Worm (Caenorhabditis elegans) whole organism, midembryonic: ENCODE data around the gene dlc-4.

Experiments used
- cog-1 ChIP-seq: sonication (generic microtip); optimal IDR thresholded peaks from 2 replicates; lab custom pipeline; 2016; ENCODE audit warnings: missing genetic modification characterization, missing compliant biosample characterization
- flt-1 ChIP-seq: fragments of 200-800 bp; sonication (Bioruptor generic); IDR thresholded peaks from 2 replicates; pipeline ENCODE4 v1.3.6; 2022; ENCODE audit warnings: missing genetic modification characterization, missing compliant biosample characterization
- ztf-29 ChIP-seq: fragments of 200-800 bp; sonication (Bioruptor generic); IDR thresholded peaks from 2 replicates; pipeline ENCODE4 v1.3.6; 2022; ENCODE audit warnings: missing genetic modification reagents, missing genetic modification characterization, missing compliant biosample characterization

DNA sequence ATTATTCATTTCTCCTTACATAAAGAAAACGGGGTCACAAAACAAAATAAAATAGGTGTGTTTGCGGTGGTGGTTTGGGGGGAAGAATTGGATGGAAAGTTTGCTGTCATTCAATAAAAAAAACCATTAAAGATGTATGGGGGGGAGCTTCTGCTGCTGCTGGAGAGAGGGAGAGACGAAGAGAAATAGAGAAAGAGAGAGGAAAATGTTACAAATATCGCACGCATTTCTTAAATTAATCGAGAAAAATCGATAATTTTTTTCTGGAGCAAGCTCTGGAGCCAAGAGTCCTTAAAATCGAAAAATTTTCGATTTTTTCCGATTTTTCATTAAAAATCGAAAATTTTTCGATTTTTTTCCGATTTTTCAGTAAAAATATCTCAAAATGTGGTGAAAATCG lies 39.7 kb downstream of the dlc-4 start:
- TF ChIP-seq flt-1 (GFP tag; lab: Robert Waterston, UW) (no peak), cog-1 (tag; lab: Kevin White, UChicago) (no peak), ztf-29 (GFP tag; lab: Robert Waterston, UW) (no peak)
